Worm (Caenorhabditis elegans) whole organism, early embryonic: ENCODE measurements around the gene lgc-23.

ENCODE experiments used
- F13C5.2 ChIP-seq: sonication (generic microtip); optimal IDR thresholded peaks from 2 replicates; lab custom pipeline; 2017; ENCODE audit warnings: mild to moderate bottlenecking, missing genetic modification characterization, inconsistent platforms, missing compliant biosample characterization
- ama-1 ChIP-seq: fragments of 150-350 bp; optimal IDR thresholded peaks from 2 replicates; lab custom pipeline; 2014
- ceh-36 ChIP-seq: sonication (generic microtip); optimal IDR thresholded peaks from 2 replicates; lab custom pipeline; 2016; ENCODE audit warnings: missing genetic modification characterization, inconsistent platforms, missing compliant biosample characterization
- ets-7 ChIP-seq: sonication (generic microtip); optimal IDR thresholded peaks from 2 replicates; lab custom pipeline; 2016; ENCODE audit warnings: missing genotype, missing genetic modification characterization, missing compliant biosample characterization
- pes-1 ChIP-seq: fragments of 200-800 bp; sonication (Bioruptor generic); IDR thresholded peaks from 2 replicates; pipeline ENCODE4 v1.3.6; 2022; ENCODE audit warnings: missing genetic modification reagents, missing genetic modification characterization, missing compliant biosample characterization

- no peak for TF ChIP-seq ama-1 (lab: Kevin White, UChicago)
- no peak for TF ChIP-seq ets-7 (tag; lab: Kevin White, UChicago)
- TF ChIP-seq pes-1 (GFP tag; lab: Robert Waterston, UW), result no peak
- no peak for TF ChIP-seq ceh-36 (tag; lab: Kevin White, UChicago)
- TF ChIP-seq F13C5.2 (tag; lab: Kevin White, UChicago), result no peak
Observed at ce11 chrX:12056973-12057372, 8.0 kb upstream of the lgc-23 start, which contains the start of gene B0198.3.
